Worm (Caenorhabditis elegans) whole organism, L4/young adult: ENCODE results near the gene R02E12.12.

ENCODE experiments used
- W03F9.2 ChIP-seq: fragments of 150-350 bp; optimal IDR thresholded peaks from 2 replicates; lab custom pipeline; 2014; ENCODE audit warnings: missing biosample characterization, missing genetic modification characterization
- dao-5 ChIP-seq: sonication (generic microtip); optimal IDR thresholded peaks from 2 replicates; lab custom pipeline; 2016; ENCODE audit warnings: missing genotype, missing genetic modification characterization, moderate library complexity, missing compliant biosample characterization
- him-1 ChIP-seq: sonication (generic microtip); optimal IDR thresholded peaks from 2 replicates; lab custom pipeline; 2016; ENCODE audit warnings: missing genotype, missing genetic modification reagents, missing genetic modification characterization, missing compliant biosample characterization

Gene R02E12.12

ce11 chrX:4003220-4003619 lies at the start of gene R02E12.12:
Gene R02E12.12, plus strand, starts transcription at chrX:4003520.
- TF ChIP-seq W03F9.2 (tag; lab: Kevin White, UChicago) (no peak), him-1 (tag; lab: Kevin White, UChicago) (no peak), dao-5 (tag; lab: Kevin White, UChicago) (no peak)

ce11 chrX:3957475-3958204 lies 45.7 kb upstream of the R02E12.12 start:
- TF ChIP-seq him-1 (tag; lab: Kevin White, UChicago) (no peak), dao-5 (tag; lab: Kevin White, UChicago) (no peak)

- no peak for TF ChIP-seq dao-5 (tag; lab: Kevin White, UChicago)
- no peak for TF ChIP-seq W03F9.2 (tag; lab: Kevin White, UChicago)
- TF ChIP-seq him-1 (tag; lab: Kevin White, UChicago): no peak
Measured at ce11 chrX:3958252-3958651, 45.1 kb upstream of the R02E12.12 start, which contains the start of gene lin-18. Gene lin-18, plus strand, starts transcription at chrX:3958552.

ce11 chrX:3959221-3959620 lies 44.1 kb upstream of the R02E12.12 start:
- TF ChIP-seq him-1 (tag; lab: Kevin White, UChicago) (no peak), dao-5 (tag; lab: Kevin White, UChicago) (no peak), W03F9.2 (tag; lab: Kevin White, UChicago) (no peak)

ce11 chrX:3960345-3960744 lies 43.0 kb upstream of the R02E12.12 start:
- TF ChIP-seq dao-5 (tag; lab: Kevin White, UChicago) (no peak), W03F9.2 (tag; lab: Kevin White, UChicago) (no peak), him-1 (tag; lab: Kevin White, UChicago) (no peak)

- TF ChIP-seq dao-5 (tag; lab: Kevin White, UChicago) (no peak), W03F9.2 (tag; lab: Kevin White, UChicago) (no peak), him-1 (tag; lab: Kevin White, UChicago) (no peak)
Measured at ce11 chrX:3966332-3966731, 37.0 kb upstream of the R02E12.12 start, which contains the start of gene C16B8.2. Gene C16B8.2, minus strand, starts transcription at chrX:3966432.

ce11 chrX:3968209-3968960 lies 34.9 kb upstream of the R02E12.12 start, which contains the start of gene C16B8.3:
Gene C16B8.3, minus strand, starts transcription at chrX:3968634.
- no peak for TF ChIP-seq dao-5 (tag; lab: Kevin White, UChicago)
- TF ChIP-seq W03F9.2 (tag; lab: Kevin White, UChicago): peak; percentile 2
- no peak for TF ChIP-seq him-1 (tag; lab: Kevin White, UChicago)

- no peak for TF ChIP-seq W03F9.2 (tag; lab: Kevin White, UChicago)
- TF ChIP-seq him-1 (tag; lab: Kevin White, UChicago): no peak
- TF ChIP-seq dao-5 (tag; lab: Kevin White, UChicago): no peak
Measured at ce11 chrX:3969353-3969752, 34.0 kb upstream of the R02E12.12 start.

- TF ChIP-seq dao-5 (tag; lab: Kevin White, UChicago) (peak; percentile 69), him-1 (tag; lab: Kevin White, UChicago) (peak; percentile 65), W03F9.2 (tag; lab: Kevin White, UChicago) (no peak)
Measured at ce11 chrX:3969980-3970403, 33.3 kb upstream of the R02E12.12 start.

ce11 chrX:3970786-3971185 lies 32.5 kb upstream of the R02E12.12 start:
- no peak for TF ChIP-seq W03F9.2 (tag; lab: Kevin White, UChicago)
- no peak for TF ChIP-seq dao-5 (tag; lab: Kevin White, UChicago)
- no peak for TF ChIP-seq him-1 (tag; lab: Kevin White, UChicago)

ce11 chrX:3973534-3973933 lies 29.8 kb upstream of the R02E12.12 start, which contains the start of gene C16B8.4:
Gene C16B8.4, minus strand, starts transcription at chrX:3973634.
- no peak for TF ChIP-seq him-1 (tag; lab: Kevin White, UChicago)
- TF ChIP-seq dao-5 (tag; lab: Kevin White, UChicago): no peak
- TF ChIP-seq W03F9.2 (tag; lab: Kevin White, UChicago): no peak

- no peak for TF ChIP-seq him-1 (tag; lab: Kevin White, UChicago)
- TF ChIP-seq W03F9.2 (tag; lab: Kevin White, UChicago): no peak
- no peak for TF ChIP-seq dao-5 (tag; lab: Kevin White, UChicago)
Measured at ce11 chrX:3974160-3974559, 29.2 kb upstream of the R02E12.12 start.

- TF ChIP-seq him-1 (tag; lab: Kevin White, UChicago) (no peak), dao-5 (tag; lab: Kevin White, UChicago) (no peak), W03F9.2 (tag; lab: Kevin White, UChicago) (no peak)
Measured at ce11 chrX:3976755-3977154, 26.6 kb upstream of the R02E12.12 start.
